Worm (Caenorhabditis elegans): ENCODE results near the gene C48B4.8.

The C48B4.8 gene

DNA sequence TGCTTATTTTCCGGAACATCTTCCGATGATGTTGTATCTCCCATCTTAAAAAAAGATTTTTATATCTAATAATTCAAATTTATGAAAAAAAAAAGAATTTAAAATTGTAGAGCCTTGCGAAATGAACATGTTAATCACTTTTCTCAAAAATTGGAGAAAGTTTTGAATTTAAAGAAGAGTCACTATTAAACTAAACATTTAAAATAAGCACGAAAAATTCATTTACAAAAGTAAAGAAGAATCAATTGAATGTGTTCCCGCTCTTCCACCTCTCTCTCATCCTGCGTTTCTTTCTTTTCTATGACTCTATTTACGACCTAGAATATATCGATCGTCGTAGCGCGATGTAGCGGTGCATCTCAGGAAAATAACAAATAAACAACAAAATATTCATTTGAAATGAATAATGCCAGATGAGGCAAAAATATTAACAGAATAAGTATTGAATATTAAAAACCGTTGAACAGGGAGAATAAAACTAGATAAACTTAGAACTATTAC, 22.4 kb downstream of the C48B4.8 start, which contains the start of gene ZK1098.3:
Gene ZK1098.3 (minus strand): TSS at position 51 of the 501 bp plus-strand sequence.
- TF ChIP-seq rnt-1 (tag; optimal IDR thresholded peaks at IDR 0.05) (no peak), ceh-24 (tag; optimal IDR thresholded peaks at IDR 0.05) (no peak), ceh-48 (tag; optimal IDR thresholded peaks at IDR 0.05) (peak; percentile 84), ceh-19 (GFP tag; optimal IDR thresholded peaks at IDR 0.05) (no peak), hlh-8 (tag; optimal IDR thresholded peaks at IDR 0.05) (no peak), unc-55 (GFP tag; optimal IDR thresholded peaks at IDR 0.05) (peak; percentile 2), syd-9 (tag; optimal IDR thresholded peaks at IDR 0.05) (no peak), ceh-31 (tag; optimal IDR thresholded peaks at IDR 0.05) (no peak), odd-2 (tag; optimal IDR thresholded peaks at IDR 0.05) (no peak), C08G9.2 (tag; optimal IDR thresholded peaks at IDR 0.05) (no peak), mec-3 (tag; optimal IDR thresholded peaks at IDR 0.05; ENCODE audit: borderline replicate concordance) (no peak)

- TF ChIP-seq ceh-2 (tag; optimal IDR thresholded peaks at IDR 0.05) (no peak), sdc-2 (tag; optimal IDR thresholded peaks at IDR 0.05) (no peak), tbx-7 (tag; optimal IDR thresholded peaks at IDR 0.05) (no peak), nhr-232 (tag; optimal IDR thresholded peaks at IDR 0.05) (no peak), npax-4 (tag; optimal IDR thresholded peaks at IDR 0.05) (no peak), ceh-48 (tag; optimal IDR thresholded peaks at IDR 0.05) (peak; percentile 76)
Measured at ce11 chrIII:9528824-9529223, 32.2 kb downstream of the C48B4.8 start, which contains the start of gene ZK1098.2. Gene ZK1098.2, plus strand, starts transcription at chrIII:9529159.

DNA sequence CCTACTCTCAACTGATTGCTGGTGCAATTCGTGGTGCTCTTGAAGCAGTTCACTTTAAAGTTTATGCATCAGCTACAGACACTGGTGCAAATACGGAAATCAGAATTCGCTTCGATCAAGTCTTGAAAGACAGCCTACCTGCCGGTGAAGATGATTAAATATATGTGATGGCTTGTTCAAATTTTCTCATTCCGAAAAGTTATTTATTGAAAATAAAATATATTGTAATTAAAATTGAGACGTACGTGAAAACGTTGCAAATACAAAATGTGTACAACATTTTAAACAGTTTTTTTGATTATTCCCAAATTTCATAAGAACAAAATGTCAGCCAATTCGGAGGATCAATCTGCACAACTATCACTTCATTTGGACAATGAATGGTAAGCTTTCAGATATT, 34.2 kb downstream of the C48B4.8 start, which contains the start of gene ZK1098.6:
Gene ZK1098.6 (plus strand): TSS at position 301 of the 400 bp plus-strand sequence.
- no peak for TF ChIP-seq zip-5 (tag; optimal IDR thresholded peaks at IDR 0.05)
- no peak for TF ChIP-seq lin-11 (tag; optimal IDR thresholded peaks at IDR 0.05)
- TF ChIP-seq F13H6.1 (tag; optimal IDR thresholded peaks at IDR 0.05) = no peak
- no peak for TF ChIP-seq ceh-48 (tag; optimal IDR thresholded peaks at IDR 0.05)
- TF ChIP-seq hlh-13 (GFP tag; optimal IDR thresholded peaks at IDR 0.05) = no peak
- TF ChIP-seq ama-1 (optimal IDR thresholded peaks at IDR 0.05) = no peak
- no peak for TF ChIP-seq nfya-1 (tag; optimal IDR thresholded peaks at IDR 0.05)
- no peak for TF ChIP-seq hlh-15 (tag; optimal IDR thresholded peaks at IDR 0.05)
- no peak for TF ChIP-seq pha-2 (tag; optimal IDR thresholded peaks at IDR 0.05)
- TF ChIP-seq ztf-16 (tag; optimal IDR thresholded peaks at IDR 0.05) = no peak
- no peak for TF ChIP-seq ceh-22 (tag; optimal IDR thresholded peaks at IDR 0.05)
- TF ChIP-seq lim-6 (tag; optimal IDR thresholded peaks at IDR 0.05) = no peak
- no peak for TF ChIP-seq hlh-8 (tag; optimal IDR thresholded peaks at IDR 0.05)
- no peak for TF ChIP-seq nhr-11 (tag; optimal IDR thresholded peaks at IDR 0.05)
- no peak for TF ChIP-seq eyg-1 (tag; optimal IDR thresholded peaks at IDR 0.05)
- no peak for TF ChIP-seq ceh-18 (tag; optimal IDR thresholded peaks at IDR 0.05)

DNA sequence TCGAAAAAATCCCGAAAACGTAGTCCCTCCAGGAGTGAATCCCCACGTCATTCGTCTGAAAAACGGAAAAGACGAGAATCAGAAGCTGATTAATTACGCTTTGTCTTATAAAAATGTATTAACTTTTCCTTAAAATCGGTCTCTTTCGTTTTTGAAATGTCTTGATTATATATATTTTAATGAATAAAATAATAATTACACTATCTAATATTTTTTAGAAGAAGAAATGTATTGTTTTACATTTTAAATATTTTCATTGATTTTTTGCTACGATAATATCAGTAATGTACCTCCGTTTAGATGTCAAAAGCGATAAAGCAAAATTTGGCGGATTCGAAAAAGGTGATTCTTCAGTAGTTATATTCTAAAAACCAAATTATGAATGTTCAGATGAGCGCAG, 35.8 kb downstream of the C48B4.8 start, which contains the start of gene trpp-3:
Gene trpp-3 (plus strand): TSS at position 301 of the 400 bp plus-strand sequence.
- no peak for TF ChIP-seq Y22D7AL.16 (tag; optimal IDR thresholded peaks at IDR 0.05)
- TF ChIP-seq ttx-3 (tag; optimal IDR thresholded peaks at IDR 0.05) = no peak
- TF ChIP-seq ceh-24 (tag; optimal IDR thresholded peaks at IDR 0.05) = no peak

DNA sequence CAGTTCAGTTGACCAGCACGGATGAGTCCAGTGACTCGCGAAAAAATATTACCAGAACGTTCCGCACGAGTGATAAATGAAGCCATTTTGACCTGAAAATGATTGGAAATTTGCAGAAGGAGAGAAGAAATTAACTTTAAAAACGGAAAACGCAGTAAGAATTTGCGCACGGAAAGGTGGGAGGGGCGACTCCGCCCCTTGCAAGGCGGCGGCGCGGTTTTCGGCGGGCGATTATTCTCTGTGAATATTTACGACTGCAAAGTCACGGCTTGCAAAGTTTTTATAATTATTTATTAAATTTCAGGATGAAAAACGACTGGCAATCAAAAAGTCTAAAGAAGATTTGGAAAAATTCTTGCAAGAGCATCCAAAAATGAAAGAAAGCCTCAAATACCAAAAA, 37.5 kb downstream of the C48B4.8 start, which contains the start of gene mrps-23:
Gene mrps-23 (minus strand): TSS at position 92 of the 400 bp plus-strand sequence.
- TF ChIP-seq ceh-18 (tag; optimal IDR thresholded peaks at IDR 0.05) (peak; percentile 16), mec-3 (tag; optimal IDR thresholded peaks at IDR 0.05; ENCODE audit: borderline replicate concordance) (no peak), nfya-1 (tag; optimal IDR thresholded peaks at IDR 0.05) (peak; percentile 11), unc-42 (tag; optimal IDR thresholded peaks at IDR 0.05) (peak; percentile 6), odd-2 (tag; optimal IDR thresholded peaks at IDR 0.05) (no peak)
